Fruit fly (Drosophila melanogaster) whole organism, embryonic: ENCODE results near the gene CG5863.

Source experiments
- Atf6 ChIP-seq: fragments of 200-800 bp; sonication (Bioruptor generic); IDR thresholded peaks from 2 replicates; pipeline ENCODE4 v1.3.6; 2022; ENCODE audit warnings: missing biosample characterization, missing genetic modification characterization
- B-H1 ChIP-seq: fragments of 200-800 bp; sonication (Bioruptor generic); IDR thresholded peaks from 3 replicates; pipeline ENCODE4 v1.3.6; 2022; ENCODE audit warnings: missing biosample characterization, missing genetic modification characterization
- CG10147 ChIP-seq: fragments of 200-800 bp; sonication (Bioruptor generic); optimal IDR thresholded peaks from 2 replicates; lab custom pipeline; 2019; ENCODE audit warnings: missing biosample characterization, mild to moderate bottlenecking, missing genetic modification characterization, moderate library complexity
- CG10462 ChIP-seq: fragments of 200-800 bp; sonication (Bioruptor generic); optimal IDR thresholded peaks from 2 replicates; lab custom pipeline; 2016; ENCODE audit warnings: missing biosample characterization, missing genetic modification characterization
- CG11398 ChIP-seq: fragments of 200-800 bp; sonication (Bioruptor generic); optimal IDR thresholded peaks from 2 replicates; lab custom pipeline; 2016; ENCODE audit warnings: missing biosample characterization, missing genetic modification characterization
- CG12659 ChIP-seq: fragments of 200-800 bp; sonication (Bioruptor generic); optimal IDR thresholded peaks from 3 replicates; lab custom pipeline; 2017; ENCODE audit warnings: mild to moderate bottlenecking, missing biosample characterization, missing genetic modification reagents, missing genetic modification characterization
- CG12769 ChIP-seq: fragments of 200-800 bp; sonication (Bioruptor generic); optimal IDR thresholded peaks from 2 replicates; lab custom pipeline; 2019; ENCODE audit warnings: missing biosample characterization, mild to moderate bottlenecking, missing genetic modification characterization, moderate library complexity
- CG13287 ChIP-seq: fragments of 200-800 bp; sonication (Bioruptor generic); IDR thresholded peaks from 2 replicates; pipeline ENCODE4 v1.3.6; 2022; ENCODE audit warnings: missing biosample characterization, missing genetic modification characterization; ENCODE audit not compliant: partially characterized antibody
- CG14710 ChIP-seq: fragments of 200-800 bp; sonication (Bioruptor generic); optimal IDR thresholded peaks from 3 replicates; lab custom pipeline; 2019; ENCODE audit warnings: missing biosample characterization, mild to moderate bottlenecking, missing genetic modification characterization, moderate library complexity
- CG1602 ChIP-seq: fragments of 200-800 bp; sonication (Bioruptor generic); optimal IDR thresholded peaks from 3 replicates; lab custom pipeline; 2016; ENCODE audit warnings: missing biosample characterization, missing genetic modification characterization
- CG17359 ChIP-seq: fragments of 200-800 bp; sonication (Bioruptor generic); optimal IDR thresholded peaks from 3 replicates; lab custom pipeline; 2018; ENCODE audit warnings: missing biosample characterization, mild to moderate bottlenecking, missing genetic modification characterization, moderate library complexity
- CG30020 ChIP-seq: fragments of 200-800 bp; optimal IDR thresholded peaks from 2 replicates; lab custom pipeline; 2019; ENCODE audit warnings: missing biosample characterization, mild to moderate bottlenecking, missing genetic modification characterization, moderate library complexity
- CG30403 ChIP-seq: fragments of 200-800 bp; sonication (Bioruptor generic); optimal IDR thresholded peaks from 3 replicates; lab custom pipeline; 2016; ENCODE audit warnings: missing biosample characterization, missing genetic modification characterization
- CG31224 ChIP-seq: fragments of 200-800 bp; sonication (Bioruptor generic); IDR thresholded peaks from 2 replicates; pipeline ENCODE4 v1.3.6; 2022; ENCODE audit warnings: missing biosample characterization, missing genetic modification characterization
- CG5245 ChIP-seq: fragments of 200-800 bp; sonication (Bioruptor generic); optimal IDR thresholded peaks from 3 replicates; lab custom pipeline; 2016; ENCODE audit warnings: missing biosample characterization, missing genetic modification characterization
- CG7372 ChIP-seq: fragments of 200-800 bp; sonication (Bioruptor generic); IDR thresholded peaks from 2 replicates; pipeline ENCODE4 v1.3.6; 2022; ENCODE audit warnings: missing biosample characterization, missing genetic modification characterization
- CG9609 ChIP-seq: fragments of 200-800 bp; sonication (Bioruptor generic); optimal IDR thresholded peaks from 3 replicates; lab custom pipeline; 2016; ENCODE audit warnings: missing biosample characterization, missing genetic modification characterization
- CoRest ChIP-seq: fragments of 200-800 bp; sonication (Bioruptor generic); optimal IDR thresholded peaks from 3 replicates; lab custom pipeline; 2018; ENCODE audit warnings: missing biosample characterization, mild to moderate bottlenecking, missing genetic modification characterization, moderate library complexity
- Dbx ChIP-seq: fragments of 200-800 bp; sonication (Bioruptor generic); IDR thresholded peaks from 3 replicates; pipeline ENCODE4 v1.3.6; 2022; ENCODE audit warnings: missing biosample characterization, missing genetic modification characterization
- Doc3 ChIP-seq: fragments of 200-800 bp; sonication (Bioruptor generic); IDR thresholded peaks from 3 replicates; pipeline ENCODE4 v1.3.6; 2022; ENCODE audit warnings: missing biosample characterization, missing genetic modification characterization; ENCODE audit not compliant: partially characterized antibody
- Max ChIP-seq: fragments of 200-800 bp; sonication (Bioruptor generic); optimal IDR thresholded peaks from 2 replicates; lab custom pipeline; 2016; ENCODE audit warnings: missing biosample characterization, mild to moderate bottlenecking, missing genetic modification characterization
- Mes4 ChIP-seq: fragments of 200-800 bp; sonication (Bioruptor generic); optimal IDR thresholded peaks from 2 replicates; lab custom pipeline; 2016; ENCODE audit warnings: missing biosample characterization, missing genetic modification characterization
- Optix ChIP-seq: fragments of 200-800 bp; sonication (Bioruptor generic); IDR thresholded peaks from 3 replicates; pipeline ENCODE4 v1.3.6; 2022; ENCODE audit warnings: missing biosample characterization, missing genetic modification characterization
- Usf ChIP-seq: fragments of 200-800 bp; sonication (Bioruptor generic); optimal IDR thresholded peaks from 2 replicates; lab custom pipeline; 2017; ENCODE audit warnings: missing genotype, missing biosample characterization, missing genetic modification characterization
- Xbp1 ChIP-seq: fragments of 200-800 bp; sonication (Bioruptor generic); optimal IDR thresholded peaks from 3 replicates; lab custom pipeline; 2016; ENCODE audit warnings: missing biosample characterization, mild to moderate bottlenecking, missing genetic modification characterization
- YL-1 ChIP-seq: fragments of 200-800 bp; sonication (Bioruptor generic); optimal IDR thresholded peaks from 3 replicates; lab custom pipeline; 2017; ENCODE audit warnings: missing biosample characterization, mild to moderate bottlenecking, missing genetic modification characterization
- abd-A ChIP-seq: fragments of 200-800 bp; sonication (Bioruptor generic); optimal IDR thresholded peaks from 3 replicates; lab custom pipeline; 2019; ENCODE audit warnings: missing biosample characterization, mild to moderate bottlenecking, missing genetic modification characterization, moderate library complexity
- bcd ChIP-seq: fragments of 200-800 bp; sonication (Bioruptor generic); optimal IDR thresholded peaks from 2 replicates; lab custom pipeline; 2017; ENCODE audit warnings: missing biosample characterization, mild to moderate bottlenecking, missing genetic modification characterization
- bigmax ChIP-seq: fragments of 200-800 bp; sonication (Bioruptor generic); optimal IDR thresholded peaks from 2 replicates; lab custom pipeline; 2018; ENCODE audit warnings: missing biosample characterization, mild to moderate bottlenecking, missing genetic modification characterization
- bowl ChIP-seq: fragments of 200-800 bp; sonication (Bioruptor generic); IDR thresholded peaks from 2 replicates; pipeline ENCODE4 v1.3.6; 2022; ENCODE audit warnings: missing biosample characterization, missing genetic modification characterization
- btn ChIP-seq: fragments of 200-800 bp; sonication (Bioruptor generic); optimal IDR thresholded peaks from 2 replicates; lab custom pipeline; 2016; ENCODE audit warnings: missing biosample characterization, missing genetic modification characterization
- cas ChIP-seq: fragments of 200-800 bp; sonication (Bioruptor generic); IDR thresholded peaks from 2 replicates; pipeline ENCODE4 v1.3.6; 2022; ENCODE audit warnings: missing biosample characterization, missing genetic modification characterization
- chif ChIP-seq, 2 experiments: fragments of 200-800 bp; sonication (Bioruptor generic); optimal IDR thresholded peaks; 3 replicates each; lab custom pipeline; 2016; ENCODE audit warnings: missing biosample characterization in 2 of 2, missing genetic modification characterization in 2 of 2
- cwo ChIP-seq: fragments of 200-800 bp; sonication (Bioruptor generic); optimal IDR thresholded peaks from 3 replicates; lab custom pipeline; 2017; ENCODE audit warnings: missing biosample characterization, missing genetic modification characterization, mild to moderate bottlenecking, moderate library complexity, missing genetic modification reagents
- danr ChIP-seq: fragments of 200-800 bp; sonication (Bioruptor generic); IDR thresholded peaks from 2 replicates; pipeline ENCODE4 v1.3.6; 2022; ENCODE audit warnings: missing biosample characterization, missing genetic modification characterization
- dmrt11E ChIP-seq: fragments of 200-800 bp; sonication (Bioruptor generic); optimal IDR thresholded peaks from 3 replicates; lab custom pipeline; 2018; ENCODE audit warnings: missing biosample characterization, mild to moderate bottlenecking, missing genetic modification characterization, moderate library complexity
- fd64A ChIP-seq: fragments of 200-800 bp; sonication (Bioruptor generic); optimal IDR thresholded peaks from 3 replicates; lab custom pipeline; 2018; ENCODE audit warnings: missing biosample characterization, mild to moderate bottlenecking, missing genetic modification characterization
- gcm ChIP-seq: fragments of 200-800 bp; sonication (Bioruptor generic); optimal IDR thresholded peaks from 2 replicates; lab custom pipeline; 2019; ENCODE audit warnings: missing biosample characterization, mild to moderate bottlenecking, missing genetic modification characterization, moderate library complexity
- odd ChIP-seq: fragments of 200-800 bp; sonication (Bioruptor generic); optimal IDR thresholded peaks from 2 replicates; lab custom pipeline; 2017; ENCODE audit warnings: missing biosample characterization, mild to moderate bottlenecking, missing genetic modification characterization
- onecut ChIP-seq: fragments of 200-800 bp; sonication (Bioruptor generic); IDR thresholded peaks from 2 replicates; pipeline ENCODE4 v1.3.6; 2022; ENCODE audit warnings: missing biosample characterization, missing genetic modification characterization
- scrt ChIP-seq: fragments of 200-800 bp; sonication (Bioruptor generic); optimal IDR thresholded peaks from 2 replicates; lab custom pipeline; 2018; ENCODE audit warnings: missing biosample characterization, mild to moderate bottlenecking, missing genetic modification characterization, moderate library complexity
- sisA ChIP-seq: fragments of 200-800 bp; sonication (Bioruptor generic); IDR thresholded peaks from 2 replicates; pipeline ENCODE4 v1.3.6; 2022; ENCODE audit warnings: missing biosample characterization, missing genetic modification characterization
- stc ChIP-seq: fragments of 200-800 bp; sonication (Bioruptor generic); IDR thresholded peaks from 2 replicates; pipeline ENCODE4 v1.3.6; 2022; ENCODE audit warnings: missing biosample characterization, missing genetic modification characterization
- tin ChIP-seq: fragments of 200-800 bp; sonication (Bioruptor generic); optimal IDR thresholded peaks from 3 replicates; lab custom pipeline; 2016; ENCODE audit warnings: missing biosample characterization, missing genetic modification characterization
- tll ChIP-seq, 2 experiments: fragments of 200-800 bp in 1 of 2; fragments of >200 bp in 1 of 2; sonication (Bioruptor generic) in 1 of 2; optimal IDR thresholded peaks; 2 replicates each; lab custom pipeline; 2017 to 2019; ENCODE audit warnings: missing biosample characterization in 2 of 2, missing genetic modification characterization in 2 of 2, mild to moderate bottlenecking in 1 of 2, moderate library complexity in 1 of 2
- tup ChIP-seq: fragments of 200-800 bp; sonication (Bioruptor generic); optimal IDR thresholded peaks from 2 replicates; lab custom pipeline; 2016; ENCODE audit warnings: missing biosample characterization, mild to moderate bottlenecking, missing genetic modification characterization, moderate library complexity
- twi ChIP-seq: fragments of 200-800 bp; optimal IDR thresholded peaks from 2 replicates; lab custom pipeline; 2019; ENCODE audit warnings: missing biosample characterization, mild to moderate bottlenecking, missing genetic modification characterization, moderate library complexity

CG5863 gene

dm6 chr3R:17391313-17391845 lies 19.5 kb upstream of the CG5863 start, which contains the start of the genes Brf and sds22 (continued):
- TF ChIP-seq twi (tag; lab: Kevin White, UChicago) (peak; percentile 94), Mes4 (peak; percentile 87), CG17359 (peak; percentile 92), bowl (GFP tag; lab: Robert Waterston, UW) (peak; percentile 42; the same call in 1 of the 2 replicates), scrt (GFP tag; lab: Kevin White, UChicago) (peak; percentile 91), Max (GFP tag; lab: Kevin White, UChicago) (peak; percentile 98), CG31224 (GFP tag; lab: Robert Waterston, UW) (peak; percentile 83), CG5245 (GFP tag; lab: Kevin White, UChicago) (peak; percentile 95), tll (GFP tag; optimal IDR thresholded peaks at IDR 0.05; lab: Kevin White, UChicago) (peak; percentile 33 to 81), CG10147 (GFP tag; lab: Kevin White, UChicago) (peak; percentile 96), sisA (GFP tag; lab: Robert Waterston, UW) (peak; percentile 97), btn (peak; percentile 84), CG9609 (GFP tag; lab: Kevin White, UChicago) (peak; percentile 97), abd-A (tag; lab: Kevin White, UChicago) (no peak), bcd (GFP tag; lab: Kevin White, UChicago) (peak; percentile 95), chif (GFP tag; optimal IDR thresholded peaks at IDR 0.05; lab: Kevin White, UChicago) (peak; percentile 95 to 96), danr (GFP tag; lab: Robert Waterston, UW) (peak; percentile 87), Usf (GFP tag; lab: Kevin White, UChicago) (peak; percentile 93), Dbx (peak; percentile 96), CG30020 (peak; percentile 88), Xbp1 (GFP tag; lab: Kevin White, UChicago) (peak; percentile 98), onecut (GFP tag; lab: Robert Waterston, UW) (peak; percentile 79), CG12659 (GFP tag; lab: Kevin White, UChicago) (peak; percentile 96), tin (GFP tag; lab: Kevin White, UChicago) (peak; percentile 98), CG13287 (GFP tag; lab: Robert Waterston, UW) (peak; percentile 83), fd64A (GFP tag; lab: Kevin White, UChicago) (peak; percentile 63), CG30403 (peak; percentile 98), cwo (peak; percentile 84), CG11398 (GFP tag; lab: Kevin White, UChicago) (peak; percentile 90), CG10462 (GFP tag; lab: Kevin White, UChicago) (peak; percentile 93), Optix (GFP tag; lab: Robert Waterston, UW) (peak; percentile 58; the same call in 2 of the 3 replicates), CG1602 (GFP tag; lab: Kevin White, UChicago) (peak; percentile 97), CoRest (peak; percentile 98), Atf6 (peak; percentile 93), odd (GFP tag; lab: Kevin White, UChicago) (peak; percentile 88), gcm (peak; percentile 90), CG14710 (tag; lab: Kevin White, UChicago) (peak; percentile 97), B-H1 (GFP tag; lab: Robert Waterston, UW) (peak; percentile 85), CG12769 (tag; lab: Kevin White, UChicago) (peak; percentile 95), Doc3 (GFP tag; lab: Robert Waterston, UW) (peak; percentile 80), tup (peak; percentile 93), bigmax (peak; percentile 7), stc (peak; percentile 85), cas (GFP tag; lab: Robert Waterston, UW) (peak; percentile 67), YL-1 (GFP tag; lab: Kevin White, UChicago) (peak; percentile 80), CG7372 (GFP tag; lab: Robert Waterston, UW) (peak; percentile 92), dmrt11E (peak; percentile 96)
